Fruit fly (Drosophila melanogaster): ENCODE measurements around the gene Mrm2.
A peak's percentile ranks its signal among the peaks of the same experiment; 100 is the strongest.

Gene Mrm2

DNA sequence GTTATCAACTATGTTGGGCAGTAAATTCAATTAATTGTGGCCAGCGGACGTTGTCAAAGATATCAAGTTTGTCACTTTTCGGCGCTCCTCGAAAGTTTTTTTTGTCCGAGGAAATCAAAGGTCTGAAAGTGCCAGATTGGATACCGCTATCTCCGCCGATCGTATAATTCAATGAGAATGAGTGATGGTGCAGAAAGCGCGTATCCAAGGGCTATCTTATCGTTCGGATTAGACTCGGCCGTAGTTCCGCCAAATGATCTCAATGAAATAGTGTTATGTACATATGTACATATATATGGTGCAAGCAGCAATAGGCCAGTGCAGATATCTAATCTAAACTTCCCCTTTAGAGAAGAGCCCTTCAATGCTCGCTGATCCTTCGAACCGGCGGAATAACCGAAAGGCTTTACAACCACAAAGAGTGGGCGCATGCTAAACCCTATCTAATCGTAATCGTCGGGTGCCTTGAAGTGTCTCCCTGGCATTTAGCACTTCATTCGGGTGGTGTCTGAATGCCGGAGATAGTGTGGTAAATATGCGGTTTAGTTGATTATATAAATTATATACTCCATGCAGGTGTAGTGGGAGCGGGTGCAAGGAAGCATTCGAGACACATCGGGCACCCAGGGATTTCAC is 11.8 kb downstream of the Mrm2 start:
- TF ChIP-seq CG8478 (optimal IDR thresholded peaks at IDR 0.05), result no peak
- no peak for TF ChIP-seq psq (optimal IDR thresholded peaks at IDR 0.05)
- TF ChIP-seq usp (GFP tag; optimal IDR thresholded peaks at IDR 0.05), result no peak
- no peak for TF ChIP-seq pan (optimal IDR thresholded peaks at IDR 0.05)
- TF ChIP-seq EcR (GFP tag; optimal IDR thresholded peaks at IDR 0.05), result no peak

DNA sequence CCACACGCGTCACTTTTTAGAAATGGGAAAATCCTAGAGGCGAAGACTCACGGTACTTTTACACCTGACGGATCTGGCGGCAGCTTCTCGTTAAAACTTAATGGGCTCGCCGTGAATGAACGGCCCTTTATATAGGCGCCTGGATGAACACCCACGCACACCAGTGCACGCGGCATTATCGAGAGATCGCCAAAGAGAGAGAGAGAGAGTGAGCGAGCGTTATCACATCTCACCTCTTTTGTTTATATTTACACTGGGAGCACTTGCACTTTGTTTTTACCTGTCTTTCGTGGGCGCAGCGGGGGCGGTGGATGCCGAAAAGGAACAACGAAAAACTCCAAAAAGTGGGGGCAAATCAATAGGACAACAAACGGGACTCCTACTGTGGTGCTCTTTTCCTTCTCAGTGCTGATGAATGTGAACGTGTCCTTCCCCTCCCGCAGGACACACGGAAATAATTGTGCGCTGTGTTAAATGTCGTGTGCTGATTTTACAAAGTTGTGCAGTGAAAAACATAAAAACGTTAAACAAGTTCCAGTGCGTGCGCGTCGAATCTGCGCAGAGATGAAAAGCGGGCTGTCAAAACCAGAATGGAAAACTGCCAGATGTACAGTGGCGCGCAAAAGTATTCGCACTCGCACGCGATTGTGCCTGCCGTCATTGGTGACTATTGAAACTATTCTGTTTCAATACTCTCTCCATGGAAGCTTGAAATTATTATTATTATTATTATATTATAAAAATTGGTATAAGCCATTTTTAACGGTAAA is 13.9 kb downstream of the Mrm2 start, which contains the start of gene Mrp5:
TSS of gene Mrp5 (minus strand) at position 561 of the 770 bp plus-strand sequence.
- TF ChIP-seq EcR (GFP tag; optimal IDR thresholded peaks at IDR 0.05) (no peak), CG8478 (optimal IDR thresholded peaks at IDR 0.05) (no peak), Dll (optimal IDR thresholded peaks at IDR 0.05) (peak; percentile 75)

DNA sequence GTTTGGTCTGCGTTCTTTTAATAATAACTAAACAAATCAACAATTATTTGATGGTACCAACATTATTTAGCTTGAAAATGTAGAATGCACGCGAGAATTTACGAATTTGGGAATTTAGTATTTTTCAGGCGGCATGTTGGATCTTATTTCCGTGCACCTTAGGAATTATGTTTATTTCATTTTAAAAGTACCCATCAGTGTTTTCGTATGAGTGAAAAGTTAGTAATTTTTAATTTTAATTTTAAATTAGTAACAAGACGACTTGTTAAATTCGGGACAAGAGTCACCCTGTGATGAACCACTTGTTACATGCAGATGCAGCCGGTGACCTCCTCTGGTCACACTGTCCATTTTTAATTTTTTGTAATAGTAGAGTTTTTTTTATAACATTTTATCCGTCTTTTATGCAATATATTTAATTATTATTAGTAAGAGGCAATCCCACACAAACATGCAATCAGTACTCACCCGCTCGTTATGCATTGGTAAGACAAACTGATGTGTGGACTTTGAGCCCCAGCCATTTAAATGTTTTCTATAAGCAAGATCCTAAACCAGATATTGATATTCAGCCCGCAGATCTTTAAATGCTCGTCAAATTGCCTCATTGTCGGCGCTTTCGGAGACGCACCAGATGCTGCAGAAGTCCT is 16.1 kb downstream of the Mrm2 start, which contains the start of the genes CG17186 and Arc42:
TSS of gene CG17186 (minus strand) at position 88 of the 650 bp plus-strand sequence.
TSS of gene Arc42 (plus strand) at position 311 of the 650 bp plus-strand sequence.
- TF ChIP-seq usp (GFP tag; optimal IDR thresholded peaks at IDR 0.05) (no peak), psq (optimal IDR thresholded peaks at IDR 0.05) (no peak), pan (optimal IDR thresholded peaks at IDR 0.05) (no peak), EcR (GFP tag; optimal IDR thresholded peaks at IDR 0.05) (no peak), CG8478 (optimal IDR thresholded peaks at IDR 0.05) (no peak), Dll (optimal IDR thresholded peaks at IDR 0.05) (no peak)

DNA sequence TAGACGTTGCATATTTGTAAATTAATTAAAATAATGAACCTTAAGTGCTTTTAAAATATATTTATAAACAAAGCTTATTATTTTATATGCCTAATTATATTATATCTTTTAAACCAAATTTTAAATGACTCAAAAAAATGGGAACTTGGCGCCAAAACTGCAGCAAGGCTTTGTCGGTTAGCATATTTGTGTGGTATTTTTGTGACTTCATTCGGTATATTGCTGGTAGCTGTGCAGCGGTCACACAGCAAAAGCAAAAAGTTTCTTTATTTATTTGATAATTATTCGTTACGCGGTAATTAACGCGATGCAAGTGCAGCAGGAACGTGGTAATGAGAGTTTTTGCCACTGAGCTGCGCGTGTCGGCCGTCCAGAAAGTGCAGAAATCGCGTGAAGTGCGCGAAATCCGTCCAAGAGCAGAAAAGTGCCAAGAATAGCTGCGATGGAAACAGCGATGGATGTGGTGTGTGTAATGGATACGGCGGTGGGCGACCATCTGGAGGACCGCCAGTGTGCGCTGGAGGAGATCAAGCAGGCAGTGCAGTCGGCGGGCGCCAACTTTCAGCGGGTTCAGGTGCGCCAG is 18.2 kb downstream of the Mrm2 start, which contains the start of gene Ask1:
TSS of gene Ask1 (plus strand) at position 250 of the 583 bp plus-strand sequence.
- TF ChIP-seq psq (optimal IDR thresholded peaks at IDR 0.05), result no peak

DNA sequence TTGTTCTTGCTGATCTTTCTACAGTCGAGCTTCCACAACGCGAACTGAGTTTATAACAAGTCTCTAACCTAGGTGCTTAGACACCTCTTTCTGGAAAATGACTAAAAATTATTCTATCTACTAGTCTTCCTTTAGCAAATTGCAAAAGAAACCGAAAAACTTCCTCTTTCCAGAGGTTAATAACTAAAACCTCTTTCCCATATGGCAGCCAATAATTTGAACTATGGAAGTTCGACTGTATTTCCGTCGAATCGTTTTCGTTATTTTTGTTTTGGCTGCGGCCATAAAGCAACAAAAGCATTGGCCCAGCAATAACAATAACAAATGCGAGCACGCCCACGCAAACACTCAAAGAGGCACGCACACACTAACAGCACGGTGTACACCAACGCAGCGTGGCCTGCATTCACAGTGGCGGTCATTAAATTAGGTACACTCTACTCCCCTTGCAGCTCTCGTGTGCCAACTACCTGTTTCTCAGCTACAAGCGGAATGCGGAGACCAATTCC is 19.1 kb downstream of the Mrm2 start:
- TF ChIP-seq CG8478 (optimal IDR thresholded peaks at IDR 0.05) (no peak), EcR (GFP tag; optimal IDR thresholded peaks at IDR 0.05) (no peak), pan (optimal IDR thresholded peaks at IDR 0.05) (no peak), Dll (optimal IDR thresholded peaks at IDR 0.05) (no peak), usp (GFP tag; optimal IDR thresholded peaks at IDR 0.05) (no peak), psq (optimal IDR thresholded peaks at IDR 0.05) (no peak)

DNA sequence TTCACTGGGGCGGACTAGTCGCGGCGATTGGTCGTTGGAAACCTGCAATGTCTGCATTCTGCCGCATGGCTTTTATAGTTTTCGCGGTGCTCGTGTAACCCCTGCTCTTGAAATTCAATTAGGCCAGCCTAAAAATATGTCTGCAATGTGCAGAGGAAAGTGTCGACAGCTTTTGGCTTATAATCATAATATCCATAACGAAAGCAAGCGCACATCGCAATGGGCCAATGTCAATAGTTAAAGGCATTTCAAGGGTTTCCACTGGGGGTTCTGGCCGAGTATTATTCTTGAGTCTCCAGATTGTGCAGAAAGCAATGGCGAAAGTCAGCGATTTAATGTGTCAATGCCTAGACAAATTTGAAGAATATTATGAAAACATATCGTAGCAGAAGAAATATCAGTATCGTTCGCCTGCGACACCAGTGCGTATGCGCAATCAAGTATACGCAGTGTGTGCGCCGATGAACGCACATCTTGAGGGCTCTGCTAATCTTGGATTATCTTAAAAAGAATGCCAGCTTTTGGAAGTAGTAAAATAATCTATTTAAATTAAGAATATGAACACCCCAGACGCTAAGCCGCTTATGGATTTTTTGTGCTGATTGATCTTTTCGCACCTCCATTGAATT is 26.9 kb downstream of the Mrm2 start, which contains the start of gene ninaE:
TSS of gene ninaE (minus strand) at position 51 of the 629 bp plus-strand sequence.
- TF ChIP-seq EcR (GFP tag; optimal IDR thresholded peaks at IDR 0.05), result no peak
- no peak for TF ChIP-seq usp (GFP tag; optimal IDR thresholded peaks at IDR 0.05)

DNA sequence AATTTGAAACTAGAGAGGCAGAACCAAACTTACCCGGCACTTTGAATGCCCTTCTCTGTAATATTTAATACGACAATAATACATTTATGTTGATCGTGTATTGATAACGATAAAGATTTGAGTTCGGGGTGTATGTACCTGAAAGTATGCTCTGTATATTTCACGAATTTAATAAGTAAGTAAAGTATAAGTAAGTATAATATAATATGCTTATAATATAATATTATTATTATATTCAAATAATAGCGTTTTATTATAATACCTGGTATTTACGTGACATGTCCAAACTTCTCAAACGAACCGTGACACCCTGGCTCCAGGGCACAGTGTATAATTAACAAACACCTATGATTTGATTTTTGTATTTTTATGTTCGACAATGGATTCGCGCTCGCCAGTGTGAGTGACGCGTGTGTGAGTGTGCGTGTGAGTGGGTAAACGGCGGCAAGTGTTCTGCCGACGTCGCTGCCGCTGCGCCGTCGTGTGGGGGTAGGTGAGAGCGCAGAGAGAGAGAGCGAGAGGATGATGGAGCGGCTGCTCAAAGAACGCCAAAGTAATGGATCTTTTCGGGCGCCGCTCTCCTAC is 28.3 kb downstream of the Mrm2 start:
- peak; percentile 82 for TF ChIP-seq Dll (optimal IDR thresholded peaks at IDR 0.05)
- TF ChIP-seq CG8478 (optimal IDR thresholded peaks at IDR 0.05), result no peak

DNA sequence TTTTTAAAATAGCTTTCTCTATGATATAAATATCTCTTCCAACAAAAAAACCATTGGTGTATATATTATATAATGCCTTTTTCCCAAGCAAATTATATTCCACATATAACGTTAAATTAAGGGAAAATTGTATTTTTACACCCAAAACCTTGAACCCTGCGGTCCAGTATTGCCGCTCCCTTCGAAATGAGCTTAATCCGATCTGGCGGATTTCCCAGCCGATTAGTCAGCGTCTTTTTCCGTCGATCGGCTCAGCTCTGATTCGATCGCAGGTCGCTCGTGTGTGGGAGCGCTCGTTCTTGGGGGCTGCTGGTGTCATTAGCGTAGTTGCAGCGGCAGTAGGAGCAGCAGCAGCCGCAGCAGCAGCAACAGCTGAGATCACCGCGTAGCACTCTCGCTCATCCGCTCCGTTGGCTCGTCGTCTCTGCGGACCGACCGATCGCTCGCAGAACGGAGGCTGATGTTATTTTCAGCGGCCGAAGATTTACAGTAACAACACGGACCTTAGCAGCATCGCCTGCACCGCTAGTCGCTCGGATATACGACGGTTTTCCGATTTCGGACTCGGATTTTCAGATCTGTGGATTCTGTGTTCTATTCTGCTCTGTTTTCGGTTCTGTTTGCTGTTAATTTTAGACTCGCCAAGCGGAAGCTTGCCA is 29.1 kb downstream of the Mrm2 start, which contains the start of gene CG4733:
TSS of gene CG4733 (plus strand) at position 350 of the 659 bp plus-strand sequence.
- TF ChIP-seq EcR (GFP tag; optimal IDR thresholded peaks at IDR 0.05) (no peak), pan (optimal IDR thresholded peaks at IDR 0.05) (no peak), CG8478 (optimal IDR thresholded peaks at IDR 0.05) (no peak), usp (GFP tag; optimal IDR thresholded peaks at IDR 0.05) (no peak), Dll (optimal IDR thresholded peaks at IDR 0.05) (no peak), psq (optimal IDR thresholded peaks at IDR 0.05) (no peak)

DNA sequence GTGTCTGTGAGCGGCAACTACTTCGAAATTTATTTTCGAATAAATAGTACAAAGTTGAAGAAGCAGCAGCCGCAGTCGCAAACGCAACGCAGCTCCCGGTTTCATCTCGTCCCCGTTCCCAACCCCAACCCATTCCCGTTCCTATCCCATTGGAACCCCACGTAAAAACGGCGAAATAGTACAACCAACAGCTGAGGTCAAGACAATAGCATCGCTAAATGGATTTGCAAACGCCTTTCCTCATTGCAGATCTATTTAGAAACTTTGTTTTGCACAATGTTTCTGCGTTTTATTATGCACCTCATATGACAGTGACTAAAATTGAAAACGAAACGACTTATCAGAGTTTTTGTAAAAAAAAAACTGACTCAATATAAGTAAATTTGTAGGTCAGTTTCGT is 30.0 kb downstream of the Mrm2 start:
- TF ChIP-seq usp (GFP tag; optimal IDR thresholded peaks at IDR 0.05) (no peak), EcR (GFP tag; optimal IDR thresholded peaks at IDR 0.05) (no peak), CG8478 (optimal IDR thresholded peaks at IDR 0.05) (no peak), Dll (optimal IDR thresholded peaks at IDR 0.05) (no peak), psq (optimal IDR thresholded peaks at IDR 0.05) (no peak), pan (optimal IDR thresholded peaks at IDR 0.05) (no peak)

DNA sequence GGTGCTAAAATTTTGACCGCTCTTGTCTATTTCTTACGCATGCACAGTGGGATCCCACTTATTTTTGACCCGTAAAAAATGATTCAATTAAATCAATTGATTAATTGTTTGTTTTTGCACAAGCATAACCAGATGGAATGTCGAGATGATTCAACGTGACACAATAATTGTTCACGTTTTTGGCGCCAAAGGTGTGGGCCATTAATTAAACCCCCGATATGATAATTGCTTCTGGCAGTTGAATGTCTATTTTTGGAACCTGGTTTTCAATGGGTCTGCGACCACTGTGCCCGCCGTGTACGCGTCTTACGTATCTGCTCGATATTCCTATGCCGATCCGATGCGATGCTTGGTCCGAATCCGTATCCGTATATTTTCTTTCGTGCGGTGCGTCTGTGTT is 30.6 kb downstream of the Mrm2 start:
- TF ChIP-seq CG8478 (optimal IDR thresholded peaks at IDR 0.05) (no peak), Dll (optimal IDR thresholded peaks at IDR 0.05) (no peak), pan (optimal IDR thresholded peaks at IDR 0.05) (no peak), psq (optimal IDR thresholded peaks at IDR 0.05) (no peak), EcR (GFP tag; optimal IDR thresholded peaks at IDR 0.05) (no peak)

DNA sequence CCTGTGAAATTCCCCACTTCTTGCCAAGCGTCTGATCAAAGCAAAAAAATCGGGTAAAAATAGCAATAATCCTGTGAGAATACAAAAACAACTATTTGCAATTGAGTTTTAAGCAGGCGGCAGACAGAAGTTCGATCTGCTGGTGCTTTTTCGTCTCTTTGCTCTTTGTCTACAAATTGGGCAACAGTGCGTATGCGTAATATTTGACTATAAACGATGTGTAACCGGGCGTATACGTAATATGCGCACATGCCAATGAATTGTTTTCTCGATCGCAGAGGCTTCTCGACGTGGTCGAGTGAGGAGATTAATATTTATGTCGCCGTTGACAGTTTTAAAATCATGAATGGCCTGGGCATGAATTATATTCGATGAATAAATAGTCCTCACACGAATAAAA is 33.9 kb downstream of the Mrm2 start:
- TF ChIP-seq CG8478 (optimal IDR thresholded peaks at IDR 0.05), result no peak
- TF ChIP-seq pan (optimal IDR thresholded peaks at IDR 0.05), result no peak
- TF ChIP-seq usp (GFP tag; optimal IDR thresholded peaks at IDR 0.05), result no peak
- TF ChIP-seq psq (optimal IDR thresholded peaks at IDR 0.05), result no peak
- TF ChIP-seq EcR (GFP tag; optimal IDR thresholded peaks at IDR 0.05), result no peak
- no peak for TF ChIP-seq Dll (optimal IDR thresholded peaks at IDR 0.05)
